Fruit fly (Drosophila melanogaster): ENCODE data around the gene Hsc20.

The Hsc20 gene

DNA sequence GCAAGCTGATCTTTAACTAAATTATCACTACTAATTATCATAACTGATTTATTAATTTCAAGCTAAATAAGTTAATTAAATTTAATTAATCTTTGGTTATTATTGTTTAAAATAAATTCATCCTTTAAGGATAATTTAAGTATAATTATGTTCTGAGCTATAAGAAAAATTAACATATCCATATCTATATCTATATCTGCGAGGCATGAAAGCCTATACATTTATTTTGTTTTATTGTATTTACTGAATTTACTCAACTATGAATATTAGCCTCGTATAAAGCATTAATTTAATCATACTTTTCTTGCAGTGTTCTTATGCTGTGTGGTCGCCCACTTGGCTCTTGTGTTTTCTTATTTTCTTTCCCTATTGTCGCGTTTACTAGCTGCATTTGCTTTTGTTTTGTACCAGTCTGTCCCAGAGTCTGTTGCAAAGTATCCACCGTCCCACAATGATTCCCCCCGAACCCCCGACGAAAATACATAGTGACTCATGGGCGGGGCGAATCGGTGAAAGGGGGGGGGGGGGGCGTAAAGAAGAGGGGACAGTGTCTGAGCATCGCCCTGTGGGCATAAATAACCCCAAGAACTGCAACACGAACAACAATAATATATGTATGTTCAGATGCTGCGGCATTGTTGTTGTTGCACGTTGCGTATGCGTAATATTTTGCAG is 18.3 kb upstream of the Hsc20 start:
- TF ChIP-seq Jarid2 (GFP tag; optimal IDR thresholded peaks at IDR 0.05): no peak
- no peak for TF ChIP-seq CG1024 (GFP tag; IDR thresholded peaks at IDR 0.05)
- peak; percentile 48; the same call in 1 of the 3 replicates for TF ChIP-seq sr (GFP tag; IDR thresholded peaks at IDR 0.05)
- TF ChIP-seq CG11504 (tag; optimal IDR thresholded peaks at IDR 0.05): no peak
- TF ChIP-seq CG15011 (GFP tag; optimal IDR thresholded peaks at IDR 0.05): no peak
- no peak for TF ChIP-seq Kr (GFP tag; optimal IDR thresholded peaks at IDR 0.05)
- TF ChIP-seq wdn (GFP tag; IDR thresholded peaks at IDR 0.05): no peak
- peak; percentile 43; the same call in 1 of the 2 replicates for TF ChIP-seq Drgx (GFP tag; IDR thresholded peaks at IDR 0.05)
- TF ChIP-seq crol (GFP tag; IDR thresholded peaks at IDR 0.05): peak; percentile 51
- TF ChIP-seq nom (GFP tag; optimal IDR thresholded peaks at IDR 0.05): peak; percentile 27

DNA sequence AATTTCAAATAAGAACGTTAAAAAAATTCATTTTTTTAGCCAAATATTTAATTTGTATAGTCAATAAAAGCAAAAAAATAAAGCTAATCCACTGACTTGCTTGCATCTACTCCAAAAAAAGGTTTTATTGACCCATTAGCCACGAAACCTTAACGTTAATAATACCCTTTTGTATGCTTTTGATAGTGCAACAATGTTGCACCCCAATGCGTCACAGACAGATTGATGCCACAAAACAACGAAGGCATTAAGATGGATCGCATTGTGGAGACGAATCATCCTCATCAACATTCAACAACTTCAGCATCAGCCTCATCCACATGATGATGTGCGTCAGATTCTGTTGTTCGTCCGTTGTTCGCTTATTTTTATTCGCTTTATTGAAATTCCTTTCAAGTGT is 17.5 kb upstream of the Hsc20 start:
- TF ChIP-seq bab2 (GFP tag; optimal IDR thresholded peaks at IDR 0.05) (no peak), CG11456 (GFP tag; IDR thresholded peaks at IDR 0.05) (no peak), Dbx (GFP tag; IDR thresholded peaks at IDR 0.05) (no peak), Stat92E (GFP tag; optimal IDR thresholded peaks at IDR 0.05) (no peak), CG1602 (GFP tag; optimal IDR thresholded peaks at IDR 0.05) (no peak), CG18262 (tag; optimal IDR thresholded peaks at IDR 0.05) (no peak), CG10366 (GFP tag; IDR thresholded peaks at IDR 0.05) (no peak), Ravus (GFP tag; IDR thresholded peaks at IDR 0.05) (no peak), Dll (GFP tag; IDR thresholded peaks at IDR 0.05; ENCODE audit: partially characterized antibody) (no peak), btn (GFP tag; optimal IDR thresholded peaks at IDR 0.05) (no peak), pzg (GFP tag; optimal IDR thresholded peaks at IDR 0.05) (no peak)

DNA sequence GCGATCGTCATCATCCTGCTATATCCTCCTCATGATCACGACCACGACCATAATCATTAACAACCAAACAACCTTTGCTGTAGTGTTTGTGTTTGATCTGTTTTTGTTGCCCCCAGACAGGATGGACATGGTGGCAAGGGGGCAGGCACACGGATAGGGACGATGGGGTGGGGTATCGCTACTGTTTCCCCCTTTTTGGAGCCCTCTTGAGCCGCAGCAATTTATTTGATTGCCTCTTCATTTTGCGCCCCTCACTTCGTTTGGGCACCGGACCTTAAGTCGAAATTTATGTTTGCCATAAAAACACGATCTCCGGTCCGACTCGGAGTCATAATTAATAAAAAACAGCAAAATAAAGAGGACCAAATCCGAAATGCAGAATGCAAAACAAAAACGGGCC is 17.1 kb upstream of the Hsc20 start:
- TF ChIP-seq lbe (GFP tag; optimal IDR thresholded peaks at IDR 0.05) (peak; percentile 37), HmgD (GFP tag; optimal IDR thresholded peaks at IDR 0.05) (no peak)

DNA sequence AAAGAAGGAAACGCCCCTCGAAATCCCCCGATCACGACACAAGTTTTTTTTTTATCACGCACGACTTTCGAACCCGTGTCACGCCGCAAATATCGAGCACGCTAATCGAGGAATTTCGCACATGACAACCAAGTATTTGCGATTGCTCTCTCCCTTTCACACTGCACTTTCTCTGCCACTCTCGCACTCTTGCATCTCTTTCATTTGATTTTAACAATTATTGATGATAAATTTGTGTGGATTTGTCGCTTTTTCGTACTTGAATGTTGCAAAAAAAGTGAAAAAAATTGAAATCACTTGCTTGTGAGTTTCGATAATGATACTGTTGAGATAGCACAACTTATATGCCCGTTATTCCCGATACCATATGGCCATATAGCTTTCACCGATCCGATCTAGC is 15.7 kb upstream of the Hsc20 start, which contains the start of gene CG13073:
Gene CG13073 (minus strand): TSS at position 101 of the 400 bp plus-strand sequence.
- TF ChIP-seq Kr (GFP tag; optimal IDR thresholded peaks at IDR 0.05) (no peak), Doc3 (GFP tag; IDR thresholded peaks at IDR 0.05; ENCODE audit: partially characterized antibody) (0 out of 3 replicates have a peak, but pooled peaks have one; percentile 37), Dll (GFP tag; IDR thresholded peaks at IDR 0.05; ENCODE audit: partially characterized antibody) (0 out of 4 replicates have a peak, but pooled peaks have one; percentile 39)

DNA sequence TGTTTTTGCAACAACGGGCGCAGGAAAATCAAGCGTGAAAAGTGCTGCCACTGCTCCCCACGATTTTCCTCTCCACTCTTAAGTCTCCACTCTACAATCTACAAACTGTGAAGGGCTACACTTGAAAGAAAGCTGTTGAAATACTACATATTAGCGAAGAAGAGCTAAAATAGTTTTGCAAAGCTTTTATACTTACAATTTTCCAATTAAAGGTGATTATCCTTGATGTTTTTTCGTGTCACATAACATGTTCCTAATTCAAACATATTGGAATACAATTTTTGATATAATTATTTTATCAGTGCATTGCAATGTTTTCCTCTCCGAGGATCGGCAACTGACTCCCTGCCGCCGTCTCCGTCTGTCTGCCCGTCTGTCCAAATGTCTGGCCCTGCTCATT is 15.0 kb upstream of the Hsc20 start:
- peak; percentile 64 for TF ChIP-seq sens (GFP tag)
- TF ChIP-seq Ptx1 (GFP tag; IDR thresholded peaks at IDR 0.05): 0 out of 2 replicates have a peak, but pooled peaks have one; percentile 15
- TF ChIP-seq Drgx (GFP tag; IDR thresholded peaks at IDR 0.05): peak; percentile 82
- peak in 1 of 2 experiments; percentile 48 for TF ChIP-seq bsh (GFP tag; optimal IDR thresholded peaks at IDR 0.05)
- no peak for TF ChIP-seq croc (GFP tag; conservative IDR thresholded peaks at IDR 0.05)

DNA sequence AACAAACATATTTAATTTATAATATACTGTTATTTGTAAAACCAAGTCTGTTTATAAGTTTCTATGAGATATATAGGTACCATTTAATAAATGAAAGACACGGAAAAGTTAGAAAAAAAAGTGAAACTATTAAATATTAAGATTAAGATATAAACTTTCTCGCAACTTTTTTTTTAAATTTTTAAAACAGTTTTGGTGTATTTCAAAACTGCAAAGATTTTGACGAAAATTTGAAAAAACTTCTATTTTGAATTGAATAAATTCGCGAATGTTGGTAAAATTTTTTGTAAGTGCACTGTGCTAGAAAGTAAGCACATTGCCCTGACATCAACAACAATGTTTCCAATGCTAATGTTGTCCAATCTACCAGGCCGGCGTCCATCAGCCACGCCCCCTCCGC is 11.6 kb upstream of the Hsc20 start:
- TF ChIP-seq oc (tag; optimal IDR thresholded peaks at IDR 0.05) (no peak), CG7357 (GFP tag; IDR thresholded peaks at IDR 0.05) (no peak), wor (GFP tag; IDR thresholded peaks at IDR 0.05) (no peak), CG14014 (GFP tag; IDR thresholded peaks at IDR 0.05) (no peak), dm (GFP tag; optimal IDR thresholded peaks at IDR 0.05) (no peak)

Data from whole organism, embryonic.